Worm (Caenorhabditis elegans) whole organism, young adult: ENCODE results near the gene F40A3.1.

ENCODE experiments used
- B0336.3 ChIP-seq: fragments of 200-800 bp; sonication (Bioruptor generic); IDR thresholded peaks from 2 replicates; pipeline ENCODE4 v1.3.6; 2022; ENCODE audit warnings: missing genetic modification characterization, missing compliant biosample characterization
- C06A6.2 ChIP-seq: fragments of 200-800 bp; sonication (Bioruptor generic); conservative IDR thresholded peaks from 2 replicates; pipeline ENCODE4 v1.3.6; 2022; ENCODE audit warnings: missing genetic modification characterization, missing compliant biosample characterization
- F22D6.2 ChIP-seq: sonication (generic microtip); optimal IDR thresholded peaks from 2 replicates; lab custom pipeline; 2016; ENCODE audit warnings: mild to moderate bottlenecking, missing genetic modification characterization, missing compliant biosample characterization
- F33H1.4 ChIP-seq: fragments of 200-800 bp; sonication (Bioruptor generic); IDR thresholded peaks from 2 replicates; pipeline ENCODE4 v1.3.6; 2022; ENCODE audit warnings: missing genetic modification reagents, missing genetic modification characterization, missing compliant biosample characterization
- F37B4.10 ChIP-seq: fragments of 200-800 bp; sonication (Bioruptor generic); IDR thresholded peaks from 2 replicates; pipeline ENCODE4 v1.3.6; 2022; ENCODE audit warnings: missing genetic modification characterization, missing compliant biosample characterization
- F55B11.4 ChIP-seq: sonication (generic microtip); optimal IDR thresholded peaks from 2 replicates; lab custom pipeline; 2016; ENCODE audit warnings: missing compliant biosample characterization, missing genetic modification characterization, borderline replicate concordance; ENCODE audit not compliant: insufficient read depth
- Y56A3A.18 ChIP-seq: fragments of 200-800 bp; sonication (Bioruptor generic); IDR thresholded peaks from 2 replicates; pipeline ENCODE4 v1.3.6; 2022; ENCODE audit warnings: missing genetic modification reagents, missing genetic modification characterization, missing compliant biosample characterization
- Y79H2A.3 ChIP-seq: fragments of 200-800 bp; sonication (Bioruptor generic); conservative IDR thresholded peaks from 2 replicates; pipeline ENCODE4 v1.3.6; 2022; ENCODE audit warnings: missing genetic modification reagents, missing genetic modification characterization, missing compliant biosample characterization
- Y95B8A.8 ChIP-seq: fragments of 200-800 bp; sonication (Bioruptor generic); IDR thresholded peaks from 2 replicates; pipeline ENCODE4 v1.3.6; 2022; ENCODE audit warnings: missing genetic modification reagents, missing genetic modification characterization, missing compliant biosample characterization
- atf-7 ChIP-seq: sonication (generic microtip); optimal IDR thresholded peaks from 2 replicates; lab custom pipeline; 2017; ENCODE audit warnings: mild to moderate bottlenecking, missing genetic modification characterization, missing compliant biosample characterization
- attf-5 ChIP-seq: fragments of 200-800 bp; sonication (Bioruptor generic); optimal IDR thresholded peaks from 2 replicates; lab custom pipeline; 2018; ENCODE audit warnings: mild to moderate bottlenecking, missing genetic modification characterization, missing compliant biosample characterization
- attf-6 ChIP-seq: fragments of 200-800 bp; sonication (Bioruptor generic); IDR thresholded peaks from 2 replicates; pipeline ENCODE4 v1.3.6; 2022; ENCODE audit warnings: missing genetic modification reagents, missing genetic modification characterization, missing compliant biosample characterization
- bed-2 ChIP-seq: fragments of 200-800 bp; sonication (Bioruptor generic); IDR thresholded peaks from 2 replicates; pipeline ENCODE4 v1.3.6; 2022; ENCODE audit warnings: missing genetic modification reagents, missing genetic modification characterization, missing compliant biosample characterization
- ceh-79 ChIP-seq: sonication (generic microtip); optimal IDR thresholded peaks from 2 replicates; lab custom pipeline; 2017; ENCODE audit warnings: mild to moderate bottlenecking, missing genetic modification characterization, missing compliant biosample characterization
- die-1 ChIP-seq: sonication (generic microtip); optimal IDR thresholded peaks from 2 replicates; lab custom pipeline; 2016; ENCODE audit warnings: missing genotype, mild to moderate bottlenecking, missing genetic modification characterization, missing compliant biosample characterization
- dpl-1 ChIP-seq: fragments of 150-350 bp; optimal IDR thresholded peaks from 2 replicates; lab custom pipeline; 2014; ENCODE audit warnings: missing biosample characterization, missing genetic modification reagents, missing genetic modification characterization
- egl-44 ChIP-seq: fragments of 200-800 bp; sonication (Bioruptor generic); IDR thresholded peaks from 2 replicates; pipeline ENCODE4 v1.3.6; 2022; ENCODE audit warnings: missing genetic modification reagents, missing genetic modification characterization, missing compliant biosample characterization
- hlh-26 ChIP-seq: fragments of 200-800 bp; sonication (Bioruptor generic); conservative IDR thresholded peaks from 2 replicates; pipeline ENCODE4 v1.3.6; 2022; ENCODE audit warnings: missing genetic modification reagents, missing genetic modification characterization, missing compliant biosample characterization
- hmg-1.2 ChIP-seq: fragments of 200-800 bp; sonication (Bioruptor generic); IDR thresholded peaks from 2 replicates; pipeline ENCODE4 v1.3.6; 2022; ENCODE audit warnings: missing genetic modification reagents, missing genetic modification characterization, missing compliant biosample characterization
- hsf-1 ChIP-seq: fragments of 200-800 bp; sonication (Bioruptor generic); IDR thresholded peaks from 2 replicates; pipeline ENCODE4 v1.3.6; 2022; ENCODE audit warnings: missing genetic modification reagents, missing genetic modification characterization, missing compliant biosample characterization
- lag-1 ChIP-seq: fragments of 200-800 bp; sonication (Bioruptor generic); IDR thresholded peaks from 2 replicates; pipeline ENCODE4 v1.3.6; 2022; ENCODE audit warnings: missing genetic modification reagents, missing genetic modification characterization, missing compliant biosample characterization
- lin-26 ChIP-seq: fragments of 200-800 bp; sonication (Bioruptor generic); IDR thresholded peaks from 2 replicates; pipeline ENCODE4 v1.3.6; 2022; ENCODE audit warnings: missing genetic modification reagents, missing genetic modification characterization, missing compliant biosample characterization
- lin-54 ChIP-seq: fragments of 200-800 bp; sonication (Bioruptor generic); optimal IDR thresholded peaks from 2 replicates; lab custom pipeline; 2018; ENCODE audit warnings: mild to moderate bottlenecking, missing genetic modification characterization, missing compliant biosample characterization
- mcd-1 ChIP-seq: fragments of 200-800 bp; sonication (Bioruptor generic); IDR thresholded peaks from 2 replicates; pipeline ENCODE4 v1.3.6; 2022; ENCODE audit warnings: missing genetic modification reagents, missing genetic modification characterization, missing compliant biosample characterization
- mes-4 ChIP-seq: sonication (generic microtip); optimal IDR thresholded peaks from 2 replicates; lab custom pipeline; 2016; ENCODE audit warnings: missing genotype, missing genetic modification characterization, missing compliant biosample characterization
- nfyb-1 ChIP-seq: fragments of 200-800 bp; sonication (Bioruptor generic); IDR thresholded peaks from 2 replicates; pipeline ENCODE4 v1.3.6; 2022; ENCODE audit warnings: missing genetic modification reagents, missing genetic modification characterization, missing compliant biosample characterization
- nhr-179 ChIP-seq: sonication (generic microtip); optimal IDR thresholded peaks from 2 replicates; lab custom pipeline; 2016; ENCODE audit warnings: mild to moderate bottlenecking, missing genetic modification characterization, missing compliant biosample characterization
- nhr-80 ChIP-seq: sonication (generic microtip); optimal IDR thresholded peaks from 2 replicates; lab custom pipeline; 2016; ENCODE audit warnings: missing genetic modification characterization, missing compliant biosample characterization
- rcor-1 ChIP-seq: fragments of 200-800 bp; sonication (Bioruptor generic); IDR thresholded peaks from 2 replicates; pipeline ENCODE4 v1.3.6; 2022; ENCODE audit warnings: missing genetic modification reagents, missing genetic modification characterization, missing compliant biosample characterization
- tbp1 ChIP-seq: fragments of 200-800 bp; sonication (Bioruptor generic); optimal IDR thresholded peaks from 2 replicates; lab custom pipeline; 2018; ENCODE audit warnings: mild to moderate bottlenecking, missing genetic modification characterization, missing compliant biosample characterization
- xnd-1 ChIP-seq: sonication (generic microtip); optimal IDR thresholded peaks from 2 replicates; lab custom pipeline; 2016; ENCODE audit warnings: missing genotype, missing genetic modification reagents, missing genetic modification characterization, missing compliant biosample characterization
- zfh-2 ChIP-seq: fragments of 200-800 bp; sonication (Bioruptor generic); conservative IDR thresholded peaks from 2 replicates; pipeline ENCODE4 v1.3.6; 2022; ENCODE audit warnings: missing genetic modification reagents, missing genetic modification characterization, missing compliant biosample characterization
- zim-3 ChIP-seq: sonication (generic microtip); optimal IDR thresholded peaks from 2 replicates; lab custom pipeline; 2017; ENCODE audit warnings: mild to moderate bottlenecking, missing genetic modification characterization, moderate library complexity, missing compliant biosample characterization
- ztf-18 ChIP-seq: sonication (generic microtip); optimal IDR thresholded peaks from 2 replicates; lab custom pipeline; 2016; ENCODE audit warnings: missing genotype, mild to moderate bottlenecking, missing genetic modification characterization, missing compliant biosample characterization
- ztf-22 ChIP-seq: fragments of 200-800 bp; sonication (Bioruptor generic); optimal IDR thresholded peaks from 2 replicates; lab custom pipeline; 2018; ENCODE audit warnings: mild to moderate bottlenecking, missing genetic modification characterization, moderate library complexity, missing compliant biosample characterization
- ztf-25 ChIP-seq: fragments of 200-800 bp; sonication (Bioruptor generic); IDR thresholded peaks from 2 replicates; pipeline ENCODE4 v1.3.6; 2022; ENCODE audit warnings: missing genetic modification reagents, missing genetic modification characterization, missing compliant biosample characterization

The F40A3.1 gene

DNA sequence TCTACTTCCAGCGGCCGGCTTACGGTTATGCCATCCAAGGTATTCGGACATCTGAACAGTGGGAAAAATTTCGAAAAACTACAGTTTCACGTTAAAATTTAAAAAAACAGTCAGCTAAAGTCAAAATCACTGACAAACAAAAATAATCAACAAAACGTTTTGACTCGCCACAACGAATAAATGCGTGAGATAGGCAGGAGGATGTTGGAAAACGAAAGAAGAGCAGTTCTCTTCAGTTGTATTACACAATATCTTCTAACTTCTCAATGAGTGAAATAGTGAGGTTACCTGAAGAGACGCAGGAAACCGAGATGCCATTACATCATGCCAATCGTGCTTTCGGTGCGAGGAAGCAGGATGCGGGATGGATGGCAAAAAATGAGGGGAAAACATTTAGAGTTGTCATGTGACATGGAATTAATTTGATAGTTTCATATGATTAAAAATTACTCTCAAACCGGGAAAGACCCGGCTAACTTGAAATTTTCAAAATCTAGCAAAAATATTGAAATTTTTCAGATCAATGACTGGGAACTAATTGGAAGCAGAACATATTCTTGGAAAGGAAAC, 2.6 kb downstream of the F40A3.1 start, which contains the start of gene F40A3.6:
TSS of gene F40A3.6 (minus strand) at position 51 of the 570 bp plus-strand sequence.
- TF ChIP-seq lin-54 (GFP tag; lab: Kevin White, UChicago) (no peak), hmg-1.2 (peak; percentile 22; the same call in 1 of the 2 replicates), tbp1 (no peak)

ce11 chrV:7899761-7900160, 8.4 kb downstream of the F40A3.1 start, which contains the start of gene F40A3.7:
F40A3.7 (minus strand) TSS chrV:7899861.
- TF ChIP-seq Y95B8A.8 (GFP tag; lab: Robert Waterston, UW) (no peak), C06A6.2 (GFP tag; lab: Robert Waterston, UW) (no peak), nhr-179 (tag; lab: Kevin White, UChicago) (no peak), attf-6 (no peak), ceh-79 (tag; lab: Kevin White, UChicago) (no peak), egl-44 (no peak), xnd-1 (no peak), Y79H2A.3 (GFP tag; lab: Robert Waterston, UW) (no peak), atf-7 (tag; lab: Kevin White, UChicago) (no peak), lag-1 (GFP tag; lab: Robert Waterston, UW) (no peak)

ce11 chrV:7901222-7901621, 9.9 kb downstream of the F40A3.1 start:
- no peak for TF ChIP-seq F33H1.4
- no peak for TF ChIP-seq ztf-18 (tag; lab: Kevin White, UChicago)
- no peak for TF ChIP-seq ztf-25 (GFP tag; lab: Robert Waterston, UW)
- no peak for TF ChIP-seq ztf-22 (GFP tag; lab: Kevin White, UChicago)
- no peak for TF ChIP-seq zfh-2 (GFP tag; lab: Robert Waterston, UW)
- TF ChIP-seq F37B4.10 (GFP tag; lab: Robert Waterston, UW) = no peak
- no peak for TF ChIP-seq mes-4 (tag; lab: Kevin White, UChicago)
- no peak for TF ChIP-seq Y56A3A.18 (GFP tag; lab: Robert Waterston, UW)
- no peak for TF ChIP-seq nfyb-1 (GFP tag; lab: Robert Waterston, UW)
- TF ChIP-seq die-1 (tag; lab: Kevin White, UChicago) = no peak
- TF ChIP-seq zim-3 (tag; lab: Kevin White, UChicago) = no peak
- TF ChIP-seq F22D6.2 (tag; lab: Kevin White, UChicago) = no peak
- no peak for TF ChIP-seq hsf-1 (GFP tag; lab: Robert Waterston, UW)
- TF ChIP-seq dpl-1 (GFP tag; lab: Kevin White, UChicago) = no peak
- no peak for TF ChIP-seq mcd-1 (GFP tag; lab: Robert Waterston, UW)
- no peak for TF ChIP-seq attf-5 (GFP tag; lab: Kevin White, UChicago)
- no peak for TF ChIP-seq nhr-80
- no peak for TF ChIP-seq lin-26 (GFP tag; lab: Robert Waterston, UW)
- no peak for TF ChIP-seq bed-2 (GFP tag; lab: Robert Waterston, UW)

- TF ChIP-seq F55B11.4 (tag; lab: Kevin White, UChicago) = no peak
Observed at ce11 chrV:7904389-7904788, 13.1 kb downstream of the F40A3.1 start.

DNA sequence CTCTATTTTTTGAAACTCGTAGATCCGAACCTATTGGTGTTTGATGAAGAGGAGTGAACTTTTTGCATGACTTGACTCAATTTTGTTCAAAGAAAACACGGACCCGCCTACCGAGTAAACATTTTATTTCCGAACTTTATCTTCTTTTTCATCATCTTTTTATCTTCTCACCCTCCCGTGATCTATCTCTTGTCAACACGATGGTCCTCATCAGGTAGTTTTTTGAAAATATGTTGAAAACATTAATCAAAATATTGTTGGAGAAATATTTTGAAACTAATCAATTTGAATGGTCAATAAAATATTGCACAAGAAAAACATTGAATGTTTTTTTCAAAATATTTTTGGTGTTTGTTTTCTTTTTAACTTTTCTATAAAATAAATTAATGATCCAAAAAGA, 17.1 kb downstream of the F40A3.1 start:
- no peak for TF ChIP-seq B0336.3 (GFP tag; lab: Robert Waterston, UW)
- TF ChIP-seq rcor-1 (GFP tag; lab: Robert Waterston, UW) = no peak
- TF ChIP-seq hlh-26 (GFP tag; lab: Robert Waterston, UW) = no peak
- no peak for TF ChIP-seq C06A6.2 (GFP tag; lab: Robert Waterston, UW)
